Fruit fly (Drosophila melanogaster) whole organism, embryonic: ENCODE results near the gene bys.

ENCODE experiments used
- Ada2b ChIP-seq: fragments of 200-800 bp; sonication (Bioruptor generic); IDR thresholded peaks from 2 replicates; pipeline ENCODE4 v1.3.6; 2022; ENCODE audit warnings: missing biosample characterization, missing genetic modification characterization
- B-H2 ChIP-seq: fragments of 200-800 bp; sonication (Bioruptor generic); optimal IDR thresholded peaks from 2 replicates; lab custom pipeline; 2018; ENCODE audit warnings: missing biosample characterization, mild to moderate bottlenecking, missing genetic modification characterization
- Blimp-1 ChIP-seq: fragments of 200-800 bp; sonication (Bioruptor generic); optimal IDR thresholded peaks from 3 replicates; lab custom pipeline; 2018; ENCODE audit warnings: missing biosample characterization, missing genetic modification characterization, mild to moderate bottlenecking, moderate library complexity, missing genetic modification reagents
- CG13894 ChIP-seq: fragments of 200-800 bp; sonication (Bioruptor generic); optimal IDR thresholded peaks from 3 replicates; lab custom pipeline; 2018; ENCODE audit warnings: missing biosample characterization, mild to moderate bottlenecking, missing genetic modification characterization, moderate library complexity
- CG14965 ChIP-seq: fragments of 200-800 bp; sonication (Bioruptor generic); optimal IDR thresholded peaks from 2 replicates; lab custom pipeline; 2016; ENCODE audit warnings: missing biosample characterization, missing genetic modification characterization, borderline replicate concordance
- CG15514 ChIP-seq: fragments of 200-800 bp; sonication (Bioruptor generic); optimal IDR thresholded peaks from 3 replicates; lab custom pipeline; 2017; ENCODE audit warnings: missing biosample characterization, missing genetic modification characterization, mild to moderate bottlenecking, moderate library complexity, missing genetic modification reagents
- CG17186 ChIP-seq: fragments of 200-800 bp; sonication (Bioruptor generic); optimal IDR thresholded peaks from 3 replicates; lab custom pipeline; 2017; ENCODE audit warnings: missing biosample characterization, missing genetic modification reagents, missing genetic modification characterization
- CG17568 ChIP-seq: fragments of 200-800 bp; sonication (Bioruptor generic); optimal IDR thresholded peaks from 2 replicates; lab custom pipeline; 2018; ENCODE audit warnings: missing biosample characterization, mild to moderate bottlenecking, missing genetic modification characterization, moderate library complexity
- CG1832 ChIP-seq: fragments of 200-800 bp; sonication (Bioruptor generic); optimal IDR thresholded peaks from 2 replicates; lab custom pipeline; 2017; ENCODE audit warnings: missing biosample characterization, mild to moderate bottlenecking, missing genetic modification characterization, inconsistent platforms
- CG2875 ChIP-seq: fragments of 200-800 bp; sonication (Bioruptor generic); optimal IDR thresholded peaks from 2 replicates; lab custom pipeline; 2017; ENCODE audit warnings: missing biosample characterization, mild to moderate bottlenecking, missing genetic modification characterization, missing genetic modification reagents
- CG30403 ChIP-seq: fragments of 200-800 bp; sonication (Bioruptor generic); optimal IDR thresholded peaks from 3 replicates; lab custom pipeline; 2016; ENCODE audit warnings: missing biosample characterization, missing genetic modification characterization
- CG31224 ChIP-seq: fragments of 200-800 bp; sonication (Bioruptor generic); IDR thresholded peaks from 2 replicates; pipeline ENCODE4 v1.3.6; 2022; ENCODE audit warnings: missing biosample characterization, missing genetic modification characterization
- CG31388 ChIP-seq: fragments of 200-800 bp; sonication (Bioruptor generic); optimal IDR thresholded peaks from 2 replicates; lab custom pipeline; 2016; ENCODE audit warnings: missing biosample characterization, missing genetic modification characterization
- CG3281 ChIP-seq: fragments of 200-800 bp; sonication (Bioruptor generic); optimal IDR thresholded peaks from 3 replicates; lab custom pipeline; 2017; ENCODE audit warnings: missing biosample characterization, mild to moderate bottlenecking, missing genetic modification characterization
- CG6791 ChIP-seq: fragments of 200-800 bp; sonication (Bioruptor generic); IDR thresholded peaks from 3 replicates; pipeline ENCODE4 v1.3.6; 2022; ENCODE audit warnings: missing biosample characterization, missing genetic modification characterization; ENCODE audit not compliant: partially characterized antibody
- CG8281 ChIP-seq: fragments of 200-800 bp; sonication (Bioruptor generic); optimal IDR thresholded peaks from 2 replicates; lab custom pipeline; 2018; ENCODE audit warnings: missing biosample characterization, mild to moderate bottlenecking, missing genetic modification characterization, moderate library complexity
- CG8765 ChIP-seq: fragments of 200-800 bp; sonication (Bioruptor generic); IDR thresholded peaks from 2 replicates; pipeline ENCODE4 v1.3.6; 2022; ENCODE audit warnings: missing biosample characterization, missing genetic modification characterization
- CG8924 ChIP-seq: fragments of 200-800 bp; optimal IDR thresholded peaks from 3 replicates; lab custom pipeline; 2019; ENCODE audit warnings: missing biosample characterization, mild to moderate bottlenecking, missing genetic modification characterization, moderate library complexity
- CG9215 ChIP-seq: fragments of 200-800 bp; sonication (Bioruptor generic); IDR thresholded peaks from 2 replicates; pipeline ENCODE4 v1.3.6; 2022; ENCODE audit warnings: missing biosample characterization, missing genetic modification characterization
- CG9797 ChIP-seq: fragments of 200-800 bp; sonication (Bioruptor generic); optimal IDR thresholded peaks from 3 replicates; lab custom pipeline; 2018; ENCODE audit warnings: missing biosample characterization, mild to moderate bottlenecking, missing genetic modification characterization
- D ChIP-seq, 2 experiments: fragments of 200-800 bp in 1 of 2; fragments of >200 bp in 1 of 2; sonication (Bioruptor generic) in 1 of 2; optimal IDR thresholded peaks; 2 replicates in 1 of 2; 3 replicates in 1 of 2; lab custom pipeline; 2017; ENCODE audit warnings: mild to moderate bottlenecking in 1 of 2, missing biosample characterization in 1 of 2, missing genetic modification characterization in 1 of 2, missing genetic modification reagents in 1 of 2
- Deaf1 ChIP-seq: fragments of 200-800 bp; optimal IDR thresholded peaks from 3 replicates; lab custom pipeline; 2019; ENCODE audit warnings: missing biosample characterization, mild to moderate bottlenecking, missing genetic modification characterization, moderate library complexity
- Fer3 ChIP-seq: fragments of 200-800 bp; sonication (Bioruptor generic); optimal IDR thresholded peaks from 2 replicates; lab custom pipeline; 2018; ENCODE audit warnings: missing biosample characterization, mild to moderate bottlenecking, missing genetic modification characterization, moderate library complexity
- GATAe ChIP-seq: fragments of 200-800 bp; sonication (Bioruptor generic); conservative IDR thresholded peaks from 2 replicates; pipeline ENCODE4 v1.3.6; 2022; ENCODE audit warnings: missing biosample characterization, missing genetic modification characterization
- H2.0 ChIP-seq: fragments of 200-800 bp; sonication (Bioruptor generic); IDR thresholded peaks from 2 replicates; pipeline ENCODE4 v1.3.6; 2022; ENCODE audit warnings: missing biosample characterization, missing genetic modification characterization
- Mrtf ChIP-seq: fragments of 200-800 bp; sonication (Bioruptor generic); IDR thresholded peaks from 3 replicates; pipeline ENCODE4 v1.3.6; 2022; ENCODE audit warnings: missing biosample characterization, missing genetic modification characterization
- PHDP ChIP-seq: fragments of 200-800 bp; sonication (Bioruptor generic); optimal IDR thresholded peaks from 3 replicates; lab custom pipeline; 2018; ENCODE audit warnings: missing biosample characterization, mild to moderate bottlenecking, missing genetic modification characterization, moderate library complexity
- Sox100B ChIP-seq: fragments of 200-800 bp; sonication (Bioruptor generic); optimal IDR thresholded peaks from 3 replicates; lab custom pipeline; 2018; ENCODE audit warnings: missing biosample characterization, mild to moderate bottlenecking, missing genetic modification characterization
- Sox102F ChIP-seq: fragments of 200-800 bp; sonication (Bioruptor generic); optimal IDR thresholded peaks from 2 replicates; lab custom pipeline; 2018; ENCODE audit warnings: missing biosample characterization, mild to moderate bottlenecking, missing genetic modification characterization, moderate library complexity
- Spps ChIP-seq: fragments of 200-800 bp; sonication (Bioruptor generic); optimal IDR thresholded peaks from 2 replicates; lab custom pipeline; 2018; ENCODE audit warnings: missing biosample characterization, mild to moderate bottlenecking, missing genetic modification characterization
- ato ChIP-seq: fragments of 200-800 bp; sonication (Bioruptor generic); IDR thresholded peaks from 2 replicates; pipeline ENCODE4 v1.3.6; 2022; ENCODE audit warnings: missing biosample characterization, missing genetic modification characterization; ENCODE audit not compliant: partially characterized antibody
- br ChIP-seq: fragments of >200 bp; optimal IDR thresholded peaks from 2 replicates; lab custom pipeline; 2017
- btn ChIP-seq: fragments of 200-800 bp; sonication (Bioruptor generic); optimal IDR thresholded peaks from 2 replicates; lab custom pipeline; 2016; ENCODE audit warnings: missing biosample characterization, missing genetic modification characterization
- crc ChIP-seq: fragments of 200-800 bp; sonication (Bioruptor generic); optimal IDR thresholded peaks from 2 replicates; lab custom pipeline; 2016; ENCODE audit warnings: missing biosample characterization, missing genetic modification characterization
- dpn ChIP-seq, 2 experiments: fragments of 200-800 bp; sonication (Bioruptor generic); optimal IDR thresholded peaks; 3 replicates each; lab custom pipeline; 2016; ENCODE audit warnings: missing biosample characterization in 2 of 2, missing genetic modification characterization in 2 of 2
- ewg ChIP-seq: fragments of 200-800 bp; sonication (Bioruptor generic); optimal IDR thresholded peaks from 3 replicates; lab custom pipeline; 2017; ENCODE audit warnings: mild to moderate bottlenecking, missing biosample characterization, missing genetic modification reagents, missing genetic modification characterization
- fd3F ChIP-seq: fragments of 200-800 bp; sonication (Bioruptor generic); optimal IDR thresholded peaks from 2 replicates; lab custom pipeline; 2018; ENCODE audit warnings: missing biosample characterization, mild to moderate bottlenecking, missing genetic modification characterization, moderate library complexity
- gt ChIP-seq: fragments of 200-800 bp; sonication (Bioruptor generic); IDR thresholded peaks from 2 replicates; pipeline ENCODE4 v1.3.6; 2022; ENCODE audit warnings: missing biosample characterization, missing genetic modification characterization
- klu ChIP-seq: fragments of 200-800 bp; sonication (Bioruptor generic); IDR thresholded peaks from 2 replicates; pipeline ENCODE4 v1.3.6; 2022; ENCODE audit warnings: missing biosample characterization, missing genetic modification characterization
- lmd ChIP-seq: fragments of 200-800 bp; sonication (Bioruptor generic); IDR thresholded peaks from 2 replicates; pipeline ENCODE4 v1.3.6; 2022; ENCODE audit warnings: missing biosample characterization, missing genetic modification characterization
- prd ChIP-seq, 3 experiments: fragments of >200 bp in 2 of 3; fragments of 200-800 bp in 1 of 3; sonication (Bioruptor generic) in 1 of 3; optimal IDR thresholded peaks in 2 of 3; IDR thresholded peaks in 1 of 3; 2 replicates in 2 of 3; 3 replicates in 1 of 3; pipeline versions ENCODE4 v1.3.6 to Lab custom; 2017 to 2022; ENCODE audit warnings: missing biosample characterization in 1 of 3, missing genetic modification characterization in 1 of 3
- pros ChIP-seq: fragments of 200-800 bp; sonication (Bioruptor generic); optimal IDR thresholded peaks from 3 replicates; lab custom pipeline; 2019; ENCODE audit warnings: missing biosample characterization, mild to moderate bottlenecking, missing genetic modification characterization, moderate library complexity
- pzg ChIP-seq: fragments of 200-800 bp; sonication (Bioruptor generic); optimal IDR thresholded peaks from 3 replicates; lab custom pipeline; 2018; ENCODE audit warnings: missing biosample characterization, mild to moderate bottlenecking, missing genetic modification characterization, moderate library complexity
- schlank ChIP-seq: fragments of 200-800 bp; sonication (Bioruptor generic); optimal IDR thresholded peaks from 2 replicates; lab custom pipeline; 2018; ENCODE audit warnings: missing biosample characterization, mild to moderate bottlenecking, missing genetic modification characterization
- sens ChIP-seq: fragments of 200-800 bp; sonication (Bioruptor generic); peaks from one replicate; lab custom pipeline; 2016; ENCODE audit warnings: missing biosample characterization, missing genetic modification characterization
- zen ChIP-seq: fragments of 200-800 bp; sonication (Bioruptor generic); optimal IDR thresholded peaks from 3 replicates; lab custom pipeline; 2018; ENCODE audit warnings: missing biosample characterization, mild to moderate bottlenecking, missing genetic modification characterization, moderate library complexity
- zfh1 ChIP-seq: fragments of 200-800 bp; sonication (Bioruptor generic); IDR thresholded peaks from 3 replicates; pipeline ENCODE4 v1.3.6; 2022; ENCODE audit warnings: missing biosample characterization, missing genetic modification characterization

The bys gene

DNA sequence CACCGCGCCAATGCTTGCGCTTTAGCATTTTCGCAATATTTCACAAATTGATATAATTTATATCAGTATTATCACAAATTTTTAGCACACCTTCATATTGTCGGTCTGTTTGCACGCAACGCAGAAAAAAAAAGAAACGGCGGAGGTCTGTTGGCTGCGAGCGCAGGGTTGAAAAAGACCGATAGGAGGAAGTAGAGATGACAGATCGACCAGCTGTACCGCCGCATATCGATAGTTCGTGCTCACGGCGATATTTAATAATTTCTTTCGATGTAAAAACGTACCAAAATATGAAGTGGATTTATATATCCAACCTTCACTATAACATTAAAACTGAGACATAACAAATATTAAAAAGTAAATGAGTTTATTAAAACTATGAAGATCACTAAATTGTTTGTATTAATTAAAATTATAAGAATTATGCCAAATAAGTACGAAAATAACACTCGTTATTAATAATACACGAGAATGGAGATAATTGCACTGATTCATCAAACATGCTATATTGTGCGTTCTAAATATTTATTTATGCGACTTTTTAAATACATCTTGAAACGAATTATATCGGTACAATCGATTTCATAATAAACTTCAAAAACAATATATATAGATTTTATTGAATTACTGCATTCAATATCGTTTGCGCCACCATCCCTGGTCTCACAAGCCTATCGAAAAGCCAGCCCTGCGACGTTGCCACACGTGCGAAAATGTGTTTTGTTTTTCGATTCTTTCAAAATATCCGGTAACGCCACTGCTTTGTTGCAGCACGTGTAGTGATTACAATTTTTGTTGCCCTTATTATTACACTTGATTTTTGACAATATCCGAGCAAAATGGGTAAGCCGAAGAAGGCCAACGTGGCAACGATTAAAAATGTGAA lies at the start of gene bys, which contains the start of gene RpS6 (continued):
- TF ChIP-seq B-H2 (GFP tag; lab: Kevin White, UChicago) = peak; percentile 40
- TF ChIP-seq CG3281 (GFP tag; lab: Kevin White, UChicago) = peak; percentile 67
- TF ChIP-seq CG2875 = peak; percentile 55
- peak; percentile 22 for TF ChIP-seq CG15514
- peak; percentile 40; the same call in 1 of the 2 replicates for TF ChIP-seq Ada2b
- 0 out of 2 replicates have a peak, but pooled peaks have one; percentile 23 for TF ChIP-seq CG8765
- no peak for TF ChIP-seq ewg (GFP tag; lab: Kevin White, UChicago)
- TF ChIP-seq btn (GFP tag; lab: Kevin White, UChicago) = no peak
- no peak for TF ChIP-seq CG17568
- TF ChIP-seq ato (GFP tag; lab: Robert Waterston, UW) = peak; percentile 76
- peak; percentile 61 for TF ChIP-seq Sox100B (GFP tag; lab: Kevin White, UChicago)
- no peak for TF ChIP-seq CG14965 (GFP tag; lab: Kevin White, UChicago)
- no peak for TF ChIP-seq prd (optimal IDR thresholded peaks at IDR 0.05; lab: Kevin White, UChicago)
- TF ChIP-seq prd (GFP tag; IDR thresholded peaks at IDR 0.05; lab: Robert Waterston, UW) = peak; percentile 41; the same call in 1 of the 3 replicates
- TF ChIP-seq klu = no peak
- no peak for TF ChIP-seq fd3F (GFP tag; lab: Kevin White, UChicago)
- no peak for TF ChIP-seq sens (GFP tag; lab: Kevin White, UChicago)
- TF ChIP-seq CG31224 (GFP tag; lab: Robert Waterston, UW) = 0 out of 2 replicates have a peak, but pooled peaks have one; percentile 32
- peak; percentile 3 for TF ChIP-seq CG8924 (tag; lab: Kevin White, UChicago)
- peak; percentile 69 for TF ChIP-seq zfh1
- peak; percentile 33; the same call in 1 of the 2 replicates for TF ChIP-seq H2.0 (GFP tag; lab: Robert Waterston, UW)
- TF ChIP-seq crc (GFP tag; lab: Kevin White, UChicago) = no peak
- TF ChIP-seq PHDP (tag; lab: Kevin White, UChicago) = peak; percentile 36
- TF ChIP-seq Blimp-1 (GFP tag; lab: Kevin White, UChicago) = no peak
- no peak for TF ChIP-seq CG17186
- peak; percentile 30 to 31 for TF ChIP-seq dpn (GFP tag; optimal IDR thresholded peaks at IDR 0.05; lab: Kevin White, UChicago)
- no peak for TF ChIP-seq Spps (tag; lab: Kevin White, UChicago)
- TF ChIP-seq CG9797 = no peak
- no peak for TF ChIP-seq CG31388
- TF ChIP-seq CG6791 (GFP tag; lab: Robert Waterston, UW) = peak; percentile 83
- TF ChIP-seq Sox102F (GFP tag; lab: Kevin White, UChicago) = no peak
- peak; percentile 68 for TF ChIP-seq CG30403
- peak; percentile 30; the same call in 1 of the 2 replicates for TF ChIP-seq lmd
- TF ChIP-seq pros (GFP tag; lab: Kevin White, UChicago) = no peak
- no peak; the same call in 2 of the 3 replicates for TF ChIP-seq Mrtf (GFP tag; lab: Robert Waterston, UW)
- peak; percentile 26 for TF ChIP-seq CG13894
- TF ChIP-seq CG1832 (GFP tag; lab: Kevin White, UChicago) = no peak
- TF ChIP-seq CG9215 (GFP tag; lab: Robert Waterston, UW) = no peak; the same call in 1 of the 2 replicates
- peak; percentile 64 for TF ChIP-seq schlank
- peak; percentile 58 for TF ChIP-seq pzg (GFP tag; lab: Kevin White, UChicago)
- no peak for TF ChIP-seq D (optimal IDR thresholded peaks at IDR 0.05; lab: Kevin White, UChicago)
- peak; percentile 10 for TF ChIP-seq D (GFP tag; optimal IDR thresholded peaks at IDR 0.05; lab: Kevin White, UChicago)
- peak; percentile 43 for TF ChIP-seq zen (tag; lab: Kevin White, UChicago)
- no peak for TF ChIP-seq gt (GFP tag; lab: Robert Waterston, UW)
- no peak for TF ChIP-seq GATAe
- no peak for TF ChIP-seq br
- TF ChIP-seq Fer3 (tag; lab: Kevin White, UChicago) = peak; percentile 57
- TF ChIP-seq Deaf1 = no peak
- peak; percentile 6 for TF ChIP-seq CG8281 (tag; lab: Kevin White, UChicago)
